ENCODE assay signal across 1 fruit fly cellular context in the genomic region with DNA sequence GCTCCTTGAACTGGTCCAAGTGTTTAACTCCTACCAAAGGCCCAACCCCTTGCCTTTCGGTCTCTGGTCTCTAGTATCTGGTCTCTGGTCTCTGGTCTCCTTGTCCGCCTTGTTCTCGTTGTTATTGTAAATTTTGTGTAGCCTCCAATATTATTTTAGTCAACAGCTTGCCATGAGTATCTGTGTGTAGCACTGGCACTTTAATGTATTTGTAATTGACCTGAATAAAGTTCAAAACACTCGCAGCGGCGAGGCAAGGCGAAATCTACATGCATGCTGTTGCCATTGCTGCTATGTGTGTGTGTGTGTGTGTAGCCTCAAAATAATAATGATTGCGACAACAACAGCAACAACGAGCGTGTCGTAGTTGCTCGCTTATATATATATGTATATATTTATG.
TF ChIP-seq lines count a peak whose summit lies in the region.

No protein-coding gene starts in this region.

TF ChIP-seq in whole organism, embryonic, 481 proteins besides CTCF, POLR2A, EP300 and RAD21 (continued from another document):
- TF ChIP-seq CG3163 (GFP tag; optimal IDR thresholded peaks at IDR 0.05; lab: Kevin White, UChicago) (no peak), Med (GFP tag; lab: Kevin White, UChicago) (peak; percentile 12), sens (GFP tag; lab: Kevin White, UChicago) (peak; percentile 57), Deaf1 (tag; optimal IDR thresholded peaks at IDR 0.05; lab: Kevin White, UChicago) (peak; percentile 23), CG17328 (GFP tag; IDR thresholded peaks at IDR 0.05; lab: Robert Waterston, UW) (no peak), CG10543 (GFP tag; optimal IDR thresholded peaks at IDR 0.05; lab: Kevin White, UChicago) (peak; percentile 17), pnt (GFP tag; optimal IDR thresholded peaks at IDR 0.05; lab: Kevin White, UChicago) (no peak), abd-A (tag; optimal IDR thresholded peaks at IDR 0.05; lab: Kevin White, UChicago) (no peak), dysf (GFP tag; IDR thresholded peaks at IDR 0.05; lab: Robert Waterston, UW) (no peak), D (optimal IDR thresholded peaks at IDR 0.05; lab: Kevin White, UChicago) (no peak), D (GFP tag; optimal IDR thresholded peaks at IDR 0.05; lab: Kevin White, UChicago) (no peak), exex (tag; optimal IDR thresholded peaks at IDR 0.05; lab: Kevin White, UChicago) (no peak), chinmo (GFP tag; IDR thresholded peaks at IDR 0.05; lab: Robert Waterston, UW; ENCODE audit: partially characterized antibody) (peak; percentile 77; the same call in 3 of the 4 replicates), row (GFP tag; IDR thresholded peaks at IDR 0.05; lab: Robert Waterston, UW) (no peak), CG8924 (tag; optimal IDR thresholded peaks at IDR 0.05; lab: Kevin White, UChicago) (no peak)
